Worm (Caenorhabditis elegans) whole organism, mixed stage, embryonic: ENCODE measurements around the gene nlp-23.

Source experiments
- blmp-1 ChIP-seq: fragments of 150-350 bp; optimal IDR thresholded peaks from 2 replicates; lab custom pipeline; 2014; ENCODE audit warnings: missing biosample characterization, missing genetic modification characterization
- ceh-43 ChIP-seq: fragments of 200-800 bp; sonication (Bioruptor generic); optimal IDR thresholded peaks from 2 replicates; lab custom pipeline; 2018; ENCODE audit warnings: mild to moderate bottlenecking, missing genetic modification characterization, moderate library complexity, missing compliant biosample characterization
- elt-1 ChIP-seq: sonication (generic microtip); optimal IDR thresholded peaks from 2 replicates; lab custom pipeline; 2017; ENCODE audit warnings: missing genetic modification characterization, mild to moderate bottlenecking, missing compliant biosample characterization, antibody characterized with exemption, moderate library complexity, borderline replicate concordance; ENCODE audit not compliant: insufficient read depth
- lin-13 ChIP-seq: fragments of 150-350 bp; optimal IDR thresholded peaks from 2 replicates; lab custom pipeline; 2014; ENCODE audit warnings: missing biosample characterization, missing genetic modification characterization
- pha-4 ChIP-seq: fragments of 150-350 bp; optimal IDR thresholded peaks from 2 replicates; lab custom pipeline; 2018; ENCODE audit warnings: missing biosample characterization, missing genetic modification reagents, missing genetic modification characterization
- snpc-4 ChIP-seq: fragments of 150-350 bp; optimal IDR thresholded peaks from 2 replicates; lab custom pipeline; 2014; ENCODE audit warnings: missing biosample characterization, missing genetic modification characterization
- sptf-1 ChIP-seq: sonication (generic microtip); optimal IDR thresholded peaks from 2 replicates; lab custom pipeline; 2017; ENCODE audit warnings: mild to moderate bottlenecking, missing genetic modification characterization, moderate library complexity, missing compliant biosample characterization
- tbx-8 ChIP-seq: fragments of 200-800 bp; sonication (Bioruptor generic); optimal IDR thresholded peaks from 2 replicates; lab custom pipeline; 2018; ENCODE audit warnings: mild to moderate bottlenecking, missing genetic modification characterization, moderate library complexity, missing compliant biosample characterization
- unc-62 ChIP-seq: fragments of 150-350 bp; optimal IDR thresholded peaks from 2 replicates; lab custom pipeline; 2014; ENCODE audit warnings: missing biosample characterization, missing genetic modification reagents, missing genetic modification characterization
- ztf-11 ChIP-seq: fragments of 150-350 bp; optimal IDR thresholded peaks from 2 replicates; lab custom pipeline; 2014; ENCODE audit warnings: missing biosample characterization, missing genetic modification characterization

DNA sequence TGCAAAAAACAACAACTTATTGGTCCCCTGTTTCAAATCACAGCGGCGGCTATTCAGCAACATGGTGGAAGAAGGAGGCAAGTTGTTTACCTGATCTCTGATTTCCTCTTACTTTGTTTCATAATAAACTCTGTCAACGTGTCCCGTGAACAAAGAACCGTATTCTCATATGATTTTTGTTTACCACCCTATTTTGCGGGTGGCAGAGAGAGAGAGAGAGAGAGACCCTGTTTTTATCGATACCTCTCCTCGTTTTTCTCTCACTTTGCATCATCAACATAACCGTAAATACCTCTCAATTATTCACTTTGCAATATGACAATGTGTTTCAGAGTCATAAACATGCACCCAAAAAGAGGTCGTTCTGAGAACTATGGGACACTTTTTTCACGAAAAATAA, 25.3 kb downstream of the nlp-23 start:
- TF ChIP-seq lin-13 (tag; lab: Kevin White, UChicago) (no peak), elt-1 (tag; lab: Kevin White, UChicago) (no peak), ceh-43 (GFP tag; lab: Kevin White, UChicago) (no peak), unc-62 (GFP tag; lab: Kevin White, UChicago) (no peak), blmp-1 (tag; lab: Kevin White, UChicago) (no peak), sptf-1 (tag; lab: Kevin White, UChicago) (no peak), ztf-11 (no peak), pha-4 (tag; lab: Kevin White, UChicago) (no peak), tbx-8 (GFP tag; lab: Kevin White, UChicago) (no peak), snpc-4 (tag; lab: Kevin White, UChicago) (no peak)
